Worm (Caenorhabditis elegans) whole organism, mixed stage, embryonic: ENCODE results near the gene ham-1.

Experiments used
- M03D4.4 ChIP-seq: sonication (generic microtip); optimal IDR thresholded peaks from 2 replicates; lab custom pipeline; 2017; ENCODE audit warnings: mild to moderate bottlenecking, missing genetic modification characterization, missing compliant biosample characterization
- bed-3 ChIP-seq: fragments of 200-800 bp; sonication (Bioruptor generic); optimal IDR thresholded peaks from 3 replicates; lab custom pipeline; 2018; ENCODE audit warnings: mild to moderate bottlenecking, missing genetic modification characterization, moderate library complexity, missing compliant biosample characterization
- blmp-1 ChIP-seq: fragments of 150-350 bp; optimal IDR thresholded peaks from 2 replicates; lab custom pipeline; 2014; ENCODE audit warnings: missing biosample characterization, missing genetic modification characterization
- ceh-39 ChIP-seq: fragments of 150-350 bp; optimal IDR thresholded peaks from 2 replicates; lab custom pipeline; 2014; ENCODE audit warnings: missing biosample characterization, missing genetic modification characterization
- ceh-43 ChIP-seq: fragments of 200-800 bp; sonication (Bioruptor generic); optimal IDR thresholded peaks from 2 replicates; lab custom pipeline; 2018; ENCODE audit warnings: mild to moderate bottlenecking, missing genetic modification characterization, moderate library complexity, missing compliant biosample characterization
- ceh-83 ChIP-seq: fragments of 200-800 bp; sonication (Bioruptor generic); optimal IDR thresholded peaks from 2 replicates; lab custom pipeline; 2018; ENCODE audit warnings: mild to moderate bottlenecking, missing genetic modification characterization, missing compliant biosample characterization
- ces-1 ChIP-seq: fragments of 150-350 bp; optimal IDR thresholded peaks from 2 replicates; lab custom pipeline; 2014; ENCODE audit warnings: missing biosample characterization, missing genetic modification reagents, missing genetic modification characterization
- cnd-1 ChIP-seq: fragments of 200-800 bp; sonication (Bioruptor generic); optimal IDR thresholded peaks from 2 replicates; lab custom pipeline; 2018; ENCODE audit warnings: mild to moderate bottlenecking, missing genetic modification characterization, missing compliant biosample characterization
- drap-1 ChIP-seq: fragments of 200-800 bp; sonication (Bioruptor generic); optimal IDR thresholded peaks from 3 replicates; lab custom pipeline; 2018; ENCODE audit warnings: mild to moderate bottlenecking, missing genetic modification characterization, missing compliant biosample characterization
- elt-1 ChIP-seq: sonication (generic microtip); optimal IDR thresholded peaks from 2 replicates; lab custom pipeline; 2017; ENCODE audit warnings: missing genetic modification characterization, mild to moderate bottlenecking, missing compliant biosample characterization, antibody characterized with exemption, moderate library complexity, borderline replicate concordance; ENCODE audit not compliant: insufficient read depth
- elt-3 ChIP-seq: fragments of 150-350 bp; optimal IDR thresholded peaks from 2 replicates; lab custom pipeline; 2014; ENCODE audit warnings: missing biosample characterization, missing genetic modification characterization
- flh-1 ChIP-seq: fragments of 200-800 bp; sonication (Bioruptor generic); optimal IDR thresholded peaks from 2 replicates; lab custom pipeline; 2018; ENCODE audit warnings: mild to moderate bottlenecking, missing genetic modification characterization, moderate library complexity, missing compliant biosample characterization
- ham-2 ChIP-seq: fragments of 200-800 bp; sonication (Bioruptor generic); optimal IDR thresholded peaks from 2 replicates; lab custom pipeline; 2018; ENCODE audit warnings: mild to moderate bottlenecking, missing genetic modification characterization, missing compliant biosample characterization
- hlh-1 ChIP-seq: fragments of 150-350 bp; optimal IDR thresholded peaks from 2 replicates; lab custom pipeline; 2014; ENCODE audit warnings: missing biosample characterization, missing genetic modification reagents, missing genetic modification characterization
- lin-13 ChIP-seq: fragments of 150-350 bp; optimal IDR thresholded peaks from 2 replicates; lab custom pipeline; 2014; ENCODE audit warnings: missing biosample characterization, missing genetic modification characterization
- lin-32 ChIP-seq: fragments of 200-800 bp; sonication (Bioruptor generic); optimal IDR thresholded peaks from 2 replicates; lab custom pipeline; 2018; ENCODE audit warnings: mild to moderate bottlenecking, missing genetic modification characterization, missing compliant biosample characterization
- lsy-2 ChIP-seq: fragments of 150-350 bp; optimal IDR thresholded peaks from 2 replicates; lab custom pipeline; 2014; ENCODE audit warnings: missing biosample characterization, missing genetic modification characterization
- mab-5 ChIP-seq: fragments of 150-350 bp; optimal IDR thresholded peaks from 2 replicates; lab custom pipeline; 2014; ENCODE audit warnings: missing biosample characterization, missing genetic modification characterization
- mep-1 ChIP-seq: fragments of 150-350 bp; optimal IDR thresholded peaks from 2 replicates; lab custom pipeline; 2017; ENCODE audit warnings: missing biosample characterization, missing genetic modification reagents, missing genetic modification characterization, inconsistent platforms
- mls-2 ChIP-seq: sonication (generic microtip); optimal IDR thresholded peaks from 2 replicates; lab custom pipeline; 2016; ENCODE audit warnings: mild to moderate bottlenecking, missing genetic modification characterization, moderate library complexity, missing compliant biosample characterization
- nhr-12 ChIP-seq: fragments of 150-350 bp; optimal IDR thresholded peaks from 2 replicates; lab custom pipeline; 2014; ENCODE audit warnings: missing biosample characterization, missing genetic modification characterization
- nhr-2 ChIP-seq: fragments of 150-350 bp; optimal IDR thresholded peaks from 2 replicates; lab custom pipeline; 2014; ENCODE audit warnings: missing biosample characterization, missing genetic modification characterization
- nhr-237 ChIP-seq: fragments of 150-350 bp; optimal IDR thresholded peaks from 2 replicates; lab custom pipeline; 2014; ENCODE audit warnings: missing biosample characterization, missing genetic modification characterization
- nhr-28 ChIP-seq: fragments of 150-350 bp; optimal IDR thresholded peaks from 2 replicates; lab custom pipeline; 2014; ENCODE audit warnings: missing biosample characterization, missing genetic modification characterization
- nhr-76 ChIP-seq: sonication (generic microtip); optimal IDR thresholded peaks from 2 replicates; lab custom pipeline; 2017; ENCODE audit warnings: missing biosample characterization, missing genetic modification characterization
- pha-4 ChIP-seq: fragments of 150-350 bp; optimal IDR thresholded peaks from 2 replicates; lab custom pipeline; 2018; ENCODE audit warnings: missing biosample characterization, missing genetic modification reagents, missing genetic modification characterization
- sem-2 ChIP-seq: fragments of 200-800 bp; sonication (Bioruptor generic); optimal IDR thresholded peaks from 2 replicates; lab custom pipeline; 2018; ENCODE audit warnings: mild to moderate bottlenecking, missing genetic modification characterization, missing compliant biosample characterization
- snpc-4 ChIP-seq: fragments of 150-350 bp; optimal IDR thresholded peaks from 2 replicates; lab custom pipeline; 2014; ENCODE audit warnings: missing biosample characterization, missing genetic modification characterization
- sptf-1 ChIP-seq: sonication (generic microtip); optimal IDR thresholded peaks from 2 replicates; lab custom pipeline; 2017; ENCODE audit warnings: mild to moderate bottlenecking, missing genetic modification characterization, moderate library complexity, missing compliant biosample characterization
- tbx-8 ChIP-seq: fragments of 200-800 bp; sonication (Bioruptor generic); optimal IDR thresholded peaks from 2 replicates; lab custom pipeline; 2018; ENCODE audit warnings: mild to moderate bottlenecking, missing genetic modification characterization, moderate library complexity, missing compliant biosample characterization
- unc-120 ChIP-seq: sonication (generic microtip); optimal IDR thresholded peaks from 2 replicates; lab custom pipeline; 2017; ENCODE audit warnings: missing genetic modification characterization, missing compliant biosample characterization; ENCODE audit not compliant: poor library complexity, severe bottlenecking
- unc-39 ChIP-seq: fragments of 150-350 bp; optimal IDR thresholded peaks from 2 replicates; lab custom pipeline; 2014; ENCODE audit warnings: missing biosample characterization, missing genetic modification characterization
- unc-62 ChIP-seq: fragments of 150-350 bp; optimal IDR thresholded peaks from 2 replicates; lab custom pipeline; 2014; ENCODE audit warnings: missing biosample characterization, missing genetic modification reagents, missing genetic modification characterization
- zip-8 ChIP-seq: fragments of 150-350 bp; optimal IDR thresholded peaks from 2 replicates; lab custom pipeline; 2014; ENCODE audit warnings: missing biosample characterization, missing genetic modification characterization
- ztf-11 ChIP-seq: fragments of 150-350 bp; optimal IDR thresholded peaks from 2 replicates; lab custom pipeline; 2014; ENCODE audit warnings: missing biosample characterization, missing genetic modification characterization

ham-1 gene

DNA sequence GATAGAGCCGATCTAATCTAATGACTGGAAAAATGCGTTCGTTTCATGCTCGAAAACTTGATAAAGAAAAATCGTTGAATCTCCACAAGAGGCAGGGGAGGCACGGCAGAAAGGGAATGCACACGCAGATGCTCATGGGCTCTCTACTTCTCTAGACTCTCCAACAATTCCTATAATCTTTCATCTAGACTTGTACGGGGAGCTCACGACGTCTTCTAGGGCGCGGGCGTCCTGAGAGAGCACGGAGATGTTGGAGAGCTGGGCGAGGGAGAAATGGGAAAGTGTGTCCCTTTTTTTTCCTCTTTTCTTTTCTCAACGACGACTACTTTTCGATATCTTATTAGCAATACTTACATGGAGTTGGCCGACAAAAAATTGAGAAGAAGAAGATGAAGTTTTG is 41.2 kb downstream of the ham-1 start:
- TF ChIP-seq ces-1 = peak; percentile 46
- no peak for TF ChIP-seq flh-1
- TF ChIP-seq nhr-12 (tag; lab: Kevin White, UChicago) = no peak
- no peak for TF ChIP-seq ceh-83 (GFP tag; lab: Kevin White, UChicago)

DNA sequence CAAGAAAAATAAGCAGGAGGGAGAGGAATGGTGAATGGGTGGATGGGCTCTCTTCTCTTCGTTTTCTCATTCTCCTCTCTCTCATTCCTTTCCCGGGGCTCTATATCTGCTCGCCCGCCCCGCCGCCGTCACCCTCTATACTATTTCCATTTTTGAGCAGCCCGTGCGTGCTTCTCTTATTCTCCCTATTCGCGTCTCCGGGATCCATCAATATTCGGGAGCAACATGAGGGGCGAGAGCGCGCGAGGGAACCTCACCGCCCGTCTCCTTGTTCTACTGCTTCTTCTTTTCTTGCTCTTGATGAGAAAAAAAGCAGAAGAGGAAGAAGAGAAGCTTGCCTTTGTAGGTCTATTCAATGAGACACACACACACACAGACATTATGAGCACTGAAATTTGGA is 42.2 kb downstream of the ham-1 start:
- TF ChIP-seq lsy-2 = no peak
- TF ChIP-seq nhr-28 = no peak
- TF ChIP-seq ces-1 = peak; percentile 54
- TF ChIP-seq sptf-1 = peak; percentile 6

DNA sequence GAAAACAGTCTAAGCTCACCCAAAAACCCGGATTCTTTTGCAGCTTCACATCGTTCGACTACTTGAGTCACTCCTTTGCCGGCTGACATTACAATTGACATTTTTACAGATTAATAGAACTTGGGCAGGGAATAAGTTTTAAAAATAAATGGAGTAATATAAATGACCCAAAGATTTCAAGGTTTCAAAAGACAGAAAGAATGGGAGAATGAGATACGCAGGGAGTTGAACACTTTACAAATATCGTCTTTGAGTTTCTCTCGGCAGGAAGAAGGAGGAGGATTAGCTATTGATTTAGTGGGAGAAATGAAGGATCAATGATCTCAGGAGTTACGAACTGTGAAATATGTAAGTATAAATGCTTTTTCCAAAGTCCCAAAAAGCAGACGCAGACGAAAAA is 44.0 kb downstream of the ham-1 start, which contains the start of gene K08E7.8:
TSS of gene K08E7.8 (minus strand) at position 101 of the 400 bp plus-strand sequence.
- TF ChIP-seq nhr-28 = no peak
- no peak for TF ChIP-seq M03D4.4 (tag; lab: Kevin White, UChicago)
- no peak for TF ChIP-seq pha-4 (tag; lab: Kevin White, UChicago)
- no peak for TF ChIP-seq nhr-2 (tag; lab: Kevin White, UChicago)
- no peak for TF ChIP-seq mab-5 (tag; lab: Kevin White, UChicago)
- TF ChIP-seq bed-3 = no peak
- TF ChIP-seq tbx-8 (GFP tag; lab: Kevin White, UChicago) = no peak
- no peak for TF ChIP-seq blmp-1
- TF ChIP-seq elt-1 = no peak
- TF ChIP-seq sem-2 = no peak
- no peak for TF ChIP-seq cnd-1 (tag; lab: Kevin White, UChicago)
- TF ChIP-seq nhr-237 = no peak
- no peak for TF ChIP-seq unc-120 (tag; lab: Kevin White, UChicago)
- TF ChIP-seq unc-39 (tag; lab: Kevin White, UChicago) = no peak
- no peak for TF ChIP-seq drap-1 (GFP tag; lab: Kevin White, UChicago)
- TF ChIP-seq unc-62 (GFP tag; lab: Kevin White, UChicago) = no peak
- no peak for TF ChIP-seq lin-32 (GFP tag; lab: Kevin White, UChicago)
- TF ChIP-seq nhr-12 (tag; lab: Kevin White, UChicago) = no peak
- no peak for TF ChIP-seq sptf-1
- no peak for TF ChIP-seq ztf-11 (tag; lab: Kevin White, UChicago)
- TF ChIP-seq, all 35 proteins: peak for 0

DNA sequence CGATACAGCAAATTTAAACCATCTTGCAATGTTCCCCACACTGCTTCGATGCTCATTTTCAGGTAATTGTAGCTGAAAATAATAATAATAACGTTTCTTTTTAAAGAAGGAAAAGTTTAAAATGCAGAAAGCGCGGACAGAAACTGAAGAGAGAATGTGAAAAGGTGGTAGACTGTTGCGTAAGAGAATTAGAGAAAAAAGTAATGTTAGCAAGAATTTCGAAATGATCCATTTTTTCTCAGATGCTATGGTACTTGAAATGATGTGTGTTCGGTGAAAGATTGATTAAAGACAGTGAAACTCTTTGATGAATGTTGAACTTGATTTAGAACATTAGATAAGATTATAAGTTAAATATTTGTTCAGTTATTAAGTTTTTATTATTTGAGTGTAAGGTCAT is 48.4 kb downstream of the ham-1 start, which contains the start of gene cul-6:
TSS of gene cul-6 (minus strand) at position 79 of the 400 bp plus-strand sequence.
- no peak for TF ChIP-seq ham-2
- TF ChIP-seq cnd-1 (tag; lab: Kevin White, UChicago) = no peak
- no peak for TF ChIP-seq lin-32 (GFP tag; lab: Kevin White, UChicago)
- TF ChIP-seq ceh-39 (tag; lab: Kevin White, UChicago) = no peak
- no peak for TF ChIP-seq nhr-28
- no peak for TF ChIP-seq nhr-237
- no peak for TF ChIP-seq bed-3
- no peak for TF ChIP-seq ces-1
- TF ChIP-seq ceh-83 (GFP tag; lab: Kevin White, UChicago) = no peak
- TF ChIP-seq elt-1 = no peak
- no peak for TF ChIP-seq snpc-4 (tag; lab: Kevin White, UChicago)
- TF ChIP-seq zip-8 (tag; lab: Kevin White, UChicago) = no peak
- no peak for TF ChIP-seq nhr-12 (tag; lab: Kevin White, UChicago)
- no peak for TF ChIP-seq sptf-1
- no peak for TF ChIP-seq ceh-43 (GFP tag; lab: Kevin White, UChicago)
- no peak for TF ChIP-seq mls-2 (tag; lab: Kevin White, UChicago)
- no peak for TF ChIP-seq nhr-2 (tag; lab: Kevin White, UChicago)
- no peak for TF ChIP-seq mab-5 (tag; lab: Kevin White, UChicago)
- no peak for TF ChIP-seq mep-1 (tag; lab: Kevin White, UChicago)
- TF ChIP-seq sem-2 = no peak

DNA sequence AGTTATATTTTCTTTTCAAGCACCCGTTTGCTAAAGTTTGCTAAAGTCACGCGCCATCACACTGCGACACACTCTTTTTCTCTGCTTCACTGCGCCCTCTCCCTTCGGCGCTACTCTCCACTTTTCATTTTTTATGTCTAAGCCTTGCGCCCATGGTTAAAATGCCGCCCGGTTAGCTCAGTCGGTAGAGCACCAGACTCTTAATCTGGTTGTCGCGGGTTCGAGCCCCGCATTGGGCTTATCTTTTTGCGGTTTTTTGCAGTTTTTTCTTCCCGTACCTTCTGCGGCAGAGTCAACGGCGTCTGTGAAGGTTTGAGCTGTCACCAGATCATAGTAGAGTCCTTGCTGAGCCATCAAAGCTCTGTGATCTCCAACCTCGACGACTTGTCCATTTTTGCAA is 52.6 kb downstream of the ham-1 start:
- TF ChIP-seq lin-32 (GFP tag; lab: Kevin White, UChicago) = peak; percentile 65
- peak; percentile 32 for TF ChIP-seq hlh-1
- TF ChIP-seq elt-1 = no peak
- TF ChIP-seq unc-120 (tag; lab: Kevin White, UChicago) = peak; percentile 86
- TF ChIP-seq sptf-1 = peak; percentile 84
- peak; percentile 30 for TF ChIP-seq sem-2
- TF ChIP-seq unc-62 (GFP tag; lab: Kevin White, UChicago) = no peak
- TF ChIP-seq flh-1 = peak; percentile 55
- peak; percentile 41 for TF ChIP-seq mep-1 (tag; lab: Kevin White, UChicago)
- TF ChIP-seq mls-2 (tag; lab: Kevin White, UChicago) = peak; percentile 80
- TF ChIP-seq ceh-83 (GFP tag; lab: Kevin White, UChicago) = peak; percentile 86
- TF ChIP-seq lin-13 (tag; lab: Kevin White, UChicago) = no peak
- TF ChIP-seq pha-4 (tag; lab: Kevin White, UChicago) = peak; percentile 12
- TF ChIP-seq ces-1 = no peak
- no peak for TF ChIP-seq zip-8 (tag; lab: Kevin White, UChicago)
- TF ChIP-seq elt-3 (tag; lab: Kevin White, UChicago) = no peak
- no peak for TF ChIP-seq tbx-8 (GFP tag; lab: Kevin White, UChicago)
- TF ChIP-seq M03D4.4 (tag; lab: Kevin White, UChicago) = peak; percentile 62
- TF ChIP-seq ceh-43 (GFP tag; lab: Kevin White, UChicago) = peak; percentile 48
- peak; percentile 18 for TF ChIP-seq nhr-237
- TF ChIP-seq nhr-2 (tag; lab: Kevin White, UChicago) = no peak
- TF ChIP-seq snpc-4 (tag; lab: Kevin White, UChicago) = no peak
- TF ChIP-seq cnd-1 (tag; lab: Kevin White, UChicago) = no peak
- peak; percentile 53 for TF ChIP-seq bed-3
- TF ChIP-seq nhr-76 = no peak
- peak; percentile 77 for TF ChIP-seq ham-2
- TF ChIP-seq drap-1 (GFP tag; lab: Kevin White, UChicago) = peak; percentile 82
